Worm (Caenorhabditis elegans) whole organism, L4/young adult: ENCODE measurements around the gene C05C9.3.

ENCODE experiments used
- W03F9.2 ChIP-seq: fragments of 150-350 bp; optimal IDR thresholded peaks from 2 replicates; lab custom pipeline; 2014; ENCODE audit warnings: missing biosample characterization, missing genetic modification characterization
- dao-5 ChIP-seq: sonication (generic microtip); optimal IDR thresholded peaks from 2 replicates; lab custom pipeline; 2016; ENCODE audit warnings: missing genotype, missing genetic modification characterization, moderate library complexity, missing compliant biosample characterization
- him-1 ChIP-seq: sonication (generic microtip); optimal IDR thresholded peaks from 2 replicates; lab custom pipeline; 2016; ENCODE audit warnings: missing genotype, missing genetic modification reagents, missing genetic modification characterization, missing compliant biosample characterization

ce11 chrX:11114420-11114819, 38.2 kb downstream of the C05C9.3 start:
- TF ChIP-seq him-1 (tag; lab: Kevin White, UChicago) (no peak), dao-5 (no peak), W03F9.2 (tag; lab: Kevin White, UChicago) (no peak)
